Worm (Caenorhabditis elegans) whole organism, L2 larva: ENCODE data around the gene F18E3.13.

Experiments used
- C34F6.9 ChIP-seq: fragments of 150-350 bp; optimal IDR thresholded peaks from 2 replicates; lab custom pipeline; 2014; ENCODE audit warnings: missing biosample characterization, missing genetic modification characterization
- F13H6.1 ChIP-seq: sonication (generic microtip); optimal IDR thresholded peaks from 2 replicates; lab custom pipeline; 2016; ENCODE audit warnings: missing genetic modification characterization, missing compliant biosample characterization
- R02D3.7 ChIP-seq: fragments of 150-350 bp; optimal IDR thresholded peaks from 2 replicates; lab custom pipeline; 2014; ENCODE audit warnings: missing biosample characterization, missing genetic modification characterization
- Y55F3AM.14 ChIP-seq: fragments of 200-800 bp; sonication (Bioruptor generic); optimal IDR thresholded peaks from 2 replicates; lab custom pipeline; 2018; ENCODE audit warnings: mild to moderate bottlenecking, missing genetic modification characterization, missing compliant biosample characterization
- alr-1 ChIP-seq: fragments of 150-350 bp; optimal IDR thresholded peaks from 2 replicates; lab custom pipeline; 2014; ENCODE audit warnings: missing biosample characterization, missing genetic modification characterization
- aly-2 ChIP-seq: fragments of 150-350 bp; optimal IDR thresholded peaks from 2 replicates; lab custom pipeline; 2014; ENCODE audit warnings: missing biosample characterization, missing genetic modification characterization
- ama-1 ChIP-seq: fragments of 150-350 bp; optimal IDR thresholded peaks from 2 replicates; lab custom pipeline; 2018; ENCODE audit warnings: inconsistent platforms
- blmp-1 ChIP-seq: sonication (generic microtip); optimal IDR thresholded peaks from 2 replicates; lab custom pipeline; 2017; ENCODE audit warnings: missing genetic modification characterization, mild to moderate bottlenecking, missing compliant biosample characterization, antibody characterized with exemption, moderate library complexity; ENCODE audit not compliant: insufficient read depth
- ceh-16 ChIP-seq: fragments of 150-350 bp; optimal IDR thresholded peaks from 2 replicates; lab custom pipeline; 2014; ENCODE audit warnings: missing biosample characterization, missing genetic modification characterization
- ceh-82 ChIP-seq: fragments of 150-350 bp; optimal IDR thresholded peaks from 2 replicates; lab custom pipeline; 2014; ENCODE audit warnings: missing biosample characterization, missing genetic modification characterization
- egl-27 ChIP-seq: sonication (generic microtip); optimal IDR thresholded peaks from 3 replicates; lab custom pipeline; 2017; ENCODE audit warnings: missing biosample characterization, missing genetic modification reagents, missing genetic modification characterization
- elt-3 ChIP-seq: sonication (generic microtip); optimal IDR thresholded peaks from 2 replicates; lab custom pipeline; 2017; ENCODE audit warnings: missing biosample characterization, missing genetic modification characterization
- fos-1 ChIP-seq: fragments of 150-350 bp; optimal IDR thresholded peaks from 2 replicates; lab custom pipeline; 2014; ENCODE audit warnings: missing biosample characterization, missing genetic modification characterization
- gmeb-1 ChIP-seq: fragments of 150-350 bp; optimal IDR thresholded peaks from 2 replicates; lab custom pipeline; 2014; ENCODE audit warnings: missing biosample characterization, missing genetic modification characterization
- lin-11 ChIP-seq: fragments of 150-350 bp; sonication (generic microtip); optimal IDR thresholded peaks from 2 replicates; lab custom pipeline; 2014; ENCODE audit warnings: missing biosample characterization, missing genetic modification characterization, inconsistent platforms, mixed read lengths
- lsy-2 ChIP-seq, 2 experiments: fragments of 150-350 bp in 1 of 2; sonication (generic microtip) in 1 of 2; optimal IDR thresholded peaks; 2 replicates each; lab custom pipeline; 2014 to 2017; ENCODE audit warnings: missing biosample characterization in 2 of 2, missing genetic modification characterization in 2 of 2
- mbf-1 ChIP-seq: sonication (generic microtip); optimal IDR thresholded peaks from 2 replicates; lab custom pipeline; 2017; ENCODE audit warnings: missing biosample characterization, missing genetic modification characterization
- mdl-1 ChIP-seq, 2 experiments: fragments of 150-350 bp in 1 of 2; sonication (generic microtip) in 1 of 2; optimal IDR thresholded peaks; 2 replicates each; lab custom pipeline; 2017; ENCODE audit warnings: missing biosample characterization in 2 of 2, missing genetic modification characterization in 2 of 2
- nhr-11 ChIP-seq: fragments of 150-350 bp; optimal IDR thresholded peaks from 2 replicates; lab custom pipeline; 2014; ENCODE audit warnings: missing biosample characterization, missing genetic modification characterization
- nhr-12 ChIP-seq: fragments of 150-350 bp; optimal IDR thresholded peaks from 2 replicates; lab custom pipeline; 2014; ENCODE audit warnings: missing biosample characterization, missing genetic modification characterization
- nhr-129 ChIP-seq: fragments of 150-350 bp; optimal IDR thresholded peaks from 2 replicates; lab custom pipeline; 2014; ENCODE audit warnings: missing biosample characterization, missing genetic modification characterization
- nhr-21 ChIP-seq: fragments of 150-350 bp; optimal IDR thresholded peaks from 2 replicates; lab custom pipeline; 2014; ENCODE audit warnings: missing biosample characterization, missing genetic modification characterization
- nhr-23 ChIP-seq: fragments of 150-350 bp; optimal IDR thresholded peaks from 2 replicates; lab custom pipeline; 2014; ENCODE audit warnings: missing biosample characterization, missing genetic modification reagents, missing genetic modification characterization
- nhr-25 ChIP-seq: fragments of 150-350 bp; sonication (generic microtip); optimal IDR thresholded peaks from 3 replicates; lab custom pipeline; 2014; ENCODE audit warnings: missing biosample characterization, missing genetic modification characterization
- nhr-6 ChIP-seq: fragments of 150-350 bp; optimal IDR thresholded peaks from 2 replicates; lab custom pipeline; 2014; ENCODE audit warnings: missing biosample characterization, missing genetic modification characterization
- nhr-77 ChIP-seq: fragments of 150-350 bp; optimal IDR thresholded peaks from 2 replicates; lab custom pipeline; 2014; ENCODE audit warnings: missing biosample characterization, missing genetic modification characterization
- sem-4 ChIP-seq: fragments of 150-350 bp; optimal IDR thresholded peaks from 2 replicates; lab custom pipeline; 2014; ENCODE audit warnings: missing biosample characterization, missing genetic modification reagents, missing genetic modification characterization
- skn-1 ChIP-seq: sonication (generic microtip); optimal IDR thresholded peaks from 2 replicates; lab custom pipeline; 2017; ENCODE audit warnings: missing biosample characterization, missing genetic modification characterization
- sma-3 ChIP-seq: sonication (generic microtip); optimal IDR thresholded peaks from 2 replicates; lab custom pipeline; 2016; ENCODE audit warnings: missing genetic modification reagents, missing genetic modification characterization, missing compliant biosample characterization
- sma-9 ChIP-seq, 2 experiments: fragments of 150-350 bp in 1 of 2; sonication (generic microtip) in 1 of 2; optimal IDR thresholded peaks; 2 replicates each; lab custom pipeline; 2014 to 2016; ENCODE audit warnings: missing genetic modification characterization in 2 of 2, mild to moderate bottlenecking in 1 of 2, missing biosample characterization in 1 of 2, missing compliant biosample characterization in 1 of 2, missing genetic modification reagents in 1 of 2, moderate library complexity in 1 of 2
- snpc-4 ChIP-seq: fragments of 150-350 bp; optimal IDR thresholded peaks from 2 replicates; lab custom pipeline; 2014; ENCODE audit warnings: missing biosample characterization, missing genetic modification characterization
- unc-39 ChIP-seq: fragments of 150-350 bp; optimal IDR thresholded peaks from 2 replicates; lab custom pipeline; 2014; ENCODE audit warnings: missing biosample characterization, missing genetic modification characterization
- unc-55 ChIP-seq: fragments of 150-350 bp; sonication (generic microtip); optimal IDR thresholded peaks from 3 replicates; lab custom pipeline; 2014; ENCODE audit warnings: missing biosample characterization, missing genetic modification reagents, missing genetic modification characterization
- unc-62 ChIP-seq: fragments of 150-350 bp; optimal IDR thresholded peaks from 2 replicates; lab custom pipeline; 2014; ENCODE audit warnings: missing biosample characterization, missing genetic modification reagents, missing genetic modification characterization
- ztf-1 ChIP-seq: fragments of 200-800 bp; sonication (Bioruptor generic); conservative IDR thresholded peaks from 2 replicates; pipeline ENCODE4 v1.3.6; 2022; ENCODE audit warnings: missing genetic modification characterization, missing compliant biosample characterization
- ztf-11 ChIP-seq: sonication (generic microtip); optimal IDR thresholded peaks from 2 replicates; lab custom pipeline; 2017; ENCODE audit warnings: missing biosample characterization, missing genetic modification characterization
- ztf-4 ChIP-seq: fragments of 150-350 bp; optimal IDR thresholded peaks from 2 replicates; lab custom pipeline; 2014; ENCODE audit warnings: missing biosample characterization, missing genetic modification characterization

The F18E3.13 gene

ce11 chrV:7415780-7416428 is at the start of gene F18E3.13:
TSS of gene F18E3.13 (plus strand) at chrV:7416164.
- no peak for TF ChIP-seq ceh-82 (tag; lab: Kevin White, UChicago)
- TF ChIP-seq elt-3, result no peak
- no peak for TF ChIP-seq C34F6.9 (tag; lab: Kevin White, UChicago)
- peak; percentile 65 for TF ChIP-seq egl-27 (tag; lab: Kevin White, UChicago)
- peak; percentile 94 for TF ChIP-seq sma-3
- no peak for TF ChIP-seq nhr-23
- no peak for TF ChIP-seq nhr-11 (tag; lab: Kevin White, UChicago)
- TF ChIP-seq ztf-1 (GFP tag; lab: Robert Waterston, UW), result no peak
- no peak for TF ChIP-seq nhr-77
- TF ChIP-seq nhr-25 (tag; lab: Kevin White, UChicago), result peak; percentile 93
- peak; percentile 69 for TF ChIP-seq nhr-129 (tag; lab: Kevin White, UChicago)
- TF ChIP-seq gmeb-1 (tag; lab: Kevin White, UChicago), result no peak
- TF ChIP-seq aly-2 (tag; lab: Kevin White, UChicago), result no peak
- TF ChIP-seq mdl-1 (tag; optimal IDR thresholded peaks at IDR 0.05; lab: Kevin White, UChicago), result peak; percentile 7 to 63
- peak in 1 of 2 experiments; percentile 25 for TF ChIP-seq lsy-2 (tag; optimal IDR thresholded peaks at IDR 0.05; lab: Kevin White, UChicago)
- peak; percentile 86 for TF ChIP-seq ama-1 (lab: Kevin White, UChicago)
- TF ChIP-seq nhr-21 (tag; lab: Kevin White, UChicago), result peak; percentile 97
- TF ChIP-seq mbf-1 (tag; lab: Kevin White, UChicago), result no peak
- TF ChIP-seq ceh-16 (tag; lab: Kevin White, UChicago), result no peak
- no peak for TF ChIP-seq ztf-4
- TF ChIP-seq nhr-12, result no peak
- TF ChIP-seq F13H6.1 (tag; lab: Kevin White, UChicago), result peak; percentile 35
- TF ChIP-seq sma-9 (GFP tag; optimal IDR thresholded peaks at IDR 0.05; lab: Kevin White, UChicago), result peak; percentile 95
- no peak for TF ChIP-seq sma-9 (tag; optimal IDR thresholded peaks at IDR 0.05; lab: Kevin White, UChicago)
- peak; percentile 21 for TF ChIP-seq fos-1 (tag; lab: Kevin White, UChicago)
- TF ChIP-seq sem-4 (tag; lab: Kevin White, UChicago), result peak; percentile 48
- no peak for TF ChIP-seq ztf-11 (tag; lab: Kevin White, UChicago)
- TF ChIP-seq lin-11, result no peak
- TF ChIP-seq skn-1 (tag; lab: Kevin White, UChicago), result no peak
- TF ChIP-seq alr-1 (tag; lab: Kevin White, UChicago), result no peak
- peak; percentile 63 for TF ChIP-seq nhr-6 (tag; lab: Kevin White, UChicago)
- peak; percentile 94 for TF ChIP-seq blmp-1
- no peak for TF ChIP-seq snpc-4 (tag; lab: Kevin White, UChicago)
- TF ChIP-seq Y55F3AM.14, result peak; percentile 46

- TF ChIP-seq nhr-23, result no peak
- no peak for TF ChIP-seq alr-1 (tag; lab: Kevin White, UChicago)
- TF ChIP-seq mbf-1 (tag; lab: Kevin White, UChicago), result no peak
- TF ChIP-seq ama-1 (lab: Kevin White, UChicago), result no peak
- no peak for TF ChIP-seq F13H6.1 (tag; lab: Kevin White, UChicago)
- TF ChIP-seq lin-11, result no peak
- no peak for TF ChIP-seq nhr-11 (tag; lab: Kevin White, UChicago)
Measured at ce11 chrV:7369578-7369977, 46.4 kb upstream of the F18E3.13 start, which contains the start of gene srj-14. TSS of gene srj-14 (plus strand) at chrV:7369708.

ce11 chrV:7374090-7374489 is 41.9 kb upstream of the F18E3.13 start, which contains the start of gene srx-56:
TSS of gene srx-56 (plus strand) at chrV:7374390.
- TF ChIP-seq unc-39, result no peak

- TF ChIP-seq F13H6.1 (tag; lab: Kevin White, UChicago), result no peak
- TF ChIP-seq unc-62, result no peak
- no peak for TF ChIP-seq R02D3.7 (tag; lab: Kevin White, UChicago)
- TF ChIP-seq unc-55, result no peak
Measured at ce11 chrV:7379384-7379783, 36.6 kb upstream of the F18E3.13 start, which contains the start of gene srsx-24. TSS of gene srsx-24 (minus strand) at chrV:7379484.
